Worm (Caenorhabditis elegans) whole organism, L2 larva: ENCODE data around the gene tlk-1.

Experiments used
- R02D3.7 ChIP-seq: fragments of 150-350 bp; optimal IDR thresholded peaks from 2 replicates; lab custom pipeline; 2014; ENCODE audit warnings: missing biosample characterization, missing genetic modification characterization
- blmp-1 ChIP-seq: sonication (generic microtip); optimal IDR thresholded peaks from 2 replicates; lab custom pipeline; 2017; ENCODE audit warnings: missing genetic modification characterization, mild to moderate bottlenecking, missing compliant biosample characterization, antibody characterized with exemption, moderate library complexity; ENCODE audit not compliant: insufficient read depth
- nhr-12 ChIP-seq: fragments of 150-350 bp; optimal IDR thresholded peaks from 2 replicates; lab custom pipeline; 2014; ENCODE audit warnings: missing biosample characterization, missing genetic modification characterization
- nhr-77 ChIP-seq: fragments of 150-350 bp; optimal IDR thresholded peaks from 2 replicates; lab custom pipeline; 2014; ENCODE audit warnings: missing biosample characterization, missing genetic modification characterization
- skn-1 ChIP-seq: sonication (generic microtip); optimal IDR thresholded peaks from 2 replicates; lab custom pipeline; 2017; ENCODE audit warnings: missing biosample characterization, missing genetic modification characterization
- unc-39 ChIP-seq: fragments of 150-350 bp; optimal IDR thresholded peaks from 2 replicates; lab custom pipeline; 2014; ENCODE audit warnings: missing biosample characterization, missing genetic modification characterization
- unc-62 ChIP-seq: fragments of 150-350 bp; optimal IDR thresholded peaks from 2 replicates; lab custom pipeline; 2014; ENCODE audit warnings: missing biosample characterization, missing genetic modification reagents, missing genetic modification characterization
- ztf-1 ChIP-seq: fragments of 200-800 bp; sonication (Bioruptor generic); conservative IDR thresholded peaks from 2 replicates; pipeline ENCODE4 v1.3.6; 2022; ENCODE audit warnings: missing genetic modification characterization, missing compliant biosample characterization

DNA sequence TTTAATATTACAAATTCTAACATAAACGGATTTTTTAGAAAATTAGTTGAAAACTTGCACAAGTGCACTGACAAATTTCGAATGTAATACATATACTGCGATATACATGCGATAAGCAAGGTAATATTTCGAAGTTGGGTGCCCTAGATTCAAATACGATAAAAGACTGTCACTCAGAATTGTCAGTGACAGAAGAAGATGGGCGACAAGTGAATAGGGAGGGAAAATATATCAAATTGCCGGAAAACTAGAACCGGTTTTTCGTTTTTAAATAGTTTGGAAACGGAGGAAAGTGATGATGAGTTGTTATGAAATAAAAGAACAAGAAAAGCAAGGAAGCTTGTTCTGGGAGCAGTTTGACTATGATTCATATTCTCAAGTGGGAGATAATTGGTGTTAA lies 34.4 kb downstream of the tlk-1 start:
- TF ChIP-seq blmp-1 (no peak), skn-1 (no peak), unc-39 (tag; lab: Kevin White, UChicago) (no peak), ztf-1 (GFP tag; lab: Robert Waterston, UW) (no peak), R02D3.7 (tag; lab: Kevin White, UChicago) (no peak), nhr-12 (tag; lab: Kevin White, UChicago) (no peak), unc-62 (no peak), nhr-77 (no peak)
